Worm (Caenorhabditis elegans) whole organism, L4 larva: Measurements from ENCODE around the gene Y75B12A.2.

Experiments used
- D1046.2 ChIP-seq: fragments of 200-800 bp; sonication (Bioruptor generic); IDR thresholded peaks from 2 replicates; pipeline ENCODE4 v1.3.6; 2022; ENCODE audit warnings: missing genetic modification characterization, missing compliant biosample characterization
- F10B5.3 ChIP-seq: sonication (generic microtip); optimal IDR thresholded peaks from 2 replicates; lab custom pipeline; 2016; ENCODE audit warnings: mild to moderate bottlenecking, missing genetic modification characterization, missing compliant biosample characterization
- F26F4.8 ChIP-seq: fragments of 200-800 bp; sonication (Bioruptor generic); conservative IDR thresholded peaks from 2 replicates; pipeline ENCODE4 v1.3.6; 2022; ENCODE audit warnings: missing genetic modification characterization, missing compliant biosample characterization
- F44E2.7 ChIP-seq: fragments of 200-800 bp; sonication (Bioruptor generic); IDR thresholded peaks from 2 replicates; pipeline ENCODE4 v2.1.2; 2022; ENCODE audit warnings: missing genetic modification characterization, missing compliant biosample characterization
- R02D3.7 ChIP-seq: fragments of 150-350 bp; sonication (generic microtip); optimal IDR thresholded peaks from 3 replicates; lab custom pipeline; 2014; ENCODE audit warnings: missing biosample characterization, missing genetic modification characterization
- Y5F2A.4 ChIP-seq: fragments of 200-800 bp; sonication (Bioruptor generic); optimal IDR thresholded peaks from 2 replicates; lab custom pipeline; 2018; ENCODE audit warnings: mild to moderate bottlenecking, missing genetic modification characterization, missing compliant biosample characterization
- ZK337.2 ChIP-seq: fragments of 200-800 bp; sonication (Bioruptor generic); IDR thresholded peaks from 2 replicates; pipeline ENCODE4 v1.3.6; 2022; ENCODE audit warnings: missing genetic modification reagents, missing genetic modification characterization, missing compliant biosample characterization
- ZK546.5 ChIP-seq, 2 experiments: sonication (generic microtip); optimal IDR thresholded peaks; 2 replicates each; lab custom pipeline; 2017; ENCODE audit warnings: missing biosample characterization in 2 of 2, missing genetic modification characterization in 2 of 2
- aly-2 ChIP-seq: sonication (generic microtip); optimal IDR thresholded peaks from 2 replicates; lab custom pipeline; 2018; ENCODE audit warnings: missing biosample characterization, missing genetic modification characterization
- ama-1 ChIP-seq: fragments of 150-350 bp; optimal IDR thresholded peaks from 2 replicates; lab custom pipeline; 2014; ENCODE audit warnings: inconsistent platforms, mixed read lengths
- ceh-32 ChIP-seq: sonication (generic microtip); optimal IDR thresholded peaks from 2 replicates; lab custom pipeline; 2016; ENCODE audit warnings: mild to moderate bottlenecking, missing genetic modification characterization, missing compliant biosample characterization; ENCODE audit not compliant: poor library complexity
- ceh-44 ChIP-seq: fragments of 200-800 bp; sonication (Bioruptor generic); IDR thresholded peaks from 2 replicates; pipeline ENCODE4 v1.3.6; 2022; ENCODE audit warnings: missing genetic modification reagents, missing genetic modification characterization, missing compliant biosample characterization
- ces-1 ChIP-seq: fragments of 150-350 bp; sonication (generic microtip); optimal IDR thresholded peaks from 4 replicates; lab custom pipeline; 2014; ENCODE audit warnings: missing biosample characterization, missing genetic modification reagents, missing genetic modification characterization
- cey-2 ChIP-seq: sonication (generic microtip); optimal IDR thresholded peaks from 3 replicates; lab custom pipeline; 2017; ENCODE audit warnings: missing genetic modification characterization, mild to moderate bottlenecking, missing compliant biosample characterization, antibody characterized with exemption, borderline replicate concordance; ENCODE audit not compliant: insufficient read depth
- ctbp-1 ChIP-seq: fragments of 200-800 bp; sonication (Bioruptor generic); IDR thresholded peaks from 2 replicates; pipeline ENCODE4 v1.3.6; 2022; ENCODE audit warnings: missing genetic modification reagents, missing genetic modification characterization, missing compliant biosample characterization
- dmd-6 ChIP-seq: fragments of 200-800 bp; sonication (Bioruptor generic); IDR thresholded peaks from 2 replicates; pipeline ENCODE4 v1.3.6; 2022; ENCODE audit warnings: missing genetic modification reagents, missing genetic modification characterization, missing compliant biosample characterization
- dpl-1 ChIP-seq: fragments of 150-350 bp; optimal IDR thresholded peaks from 2 replicates; lab custom pipeline; 2014; ENCODE audit warnings: missing biosample characterization, missing genetic modification reagents, missing genetic modification characterization
- dve-1 ChIP-seq: sonication (generic microtip); optimal IDR thresholded peaks from 2 replicates; lab custom pipeline; 2017; ENCODE audit warnings: antibody characterized with exemption, mild to moderate bottlenecking, missing genetic modification characterization, missing compliant biosample characterization; ENCODE audit not compliant: insufficient read depth
- egl-27 ChIP-seq: sonication (generic microtip); optimal IDR thresholded peaks from 3 replicates; lab custom pipeline; 2017; ENCODE audit warnings: missing biosample characterization, missing genetic modification reagents, missing genetic modification characterization
- egl-43 ChIP-seq: fragments of 200-800 bp; sonication (Bioruptor generic); IDR thresholded peaks from 2 replicates; pipeline ENCODE4 v1.3.6; 2022; ENCODE audit warnings: missing genetic modification reagents, missing genetic modification characterization, missing compliant biosample characterization
- fos-1 ChIP-seq: fragments of 150-350 bp; optimal IDR thresholded peaks from 2 replicates; lab custom pipeline; 2014; ENCODE audit warnings: missing biosample characterization, missing genetic modification characterization
- gei-8 ChIP-seq: fragments of 200-800 bp; sonication (Bioruptor generic); optimal IDR thresholded peaks from 2 replicates; lab custom pipeline; 2018; ENCODE audit warnings: mild to moderate bottlenecking, missing genetic modification characterization, missing compliant biosample characterization
- hif-1 ChIP-seq, 2 experiments: sonication (generic microtip); optimal IDR thresholded peaks; 2 replicates each; lab custom pipeline; 2016 to 2017; ENCODE audit warnings: missing compliant biosample characterization in 2 of 2, missing genetic modification characterization in 2 of 2, missing genetic modification reagents in 2 of 2, missing genotype in 2 of 2, mild to moderate bottlenecking in 1 of 2
- jun-1 ChIP-seq: fragments of 150-350 bp; optimal IDR thresholded peaks from 2 replicates; lab custom pipeline; 2014; ENCODE audit warnings: missing biosample characterization, missing genetic modification reagents, missing genetic modification characterization
- lim-7 ChIP-seq: fragments of 200-800 bp; sonication (Bioruptor generic); IDR thresholded peaks from 2 replicates; pipeline ENCODE4 v1.3.6; 2022; ENCODE audit warnings: missing genetic modification characterization, missing compliant biosample characterization
- lin-1 ChIP-seq: fragments of 200-800 bp; sonication (Bioruptor generic); IDR thresholded peaks from 2 replicates; pipeline ENCODE4 v1.3.6; 2022; ENCODE audit warnings: missing genetic modification reagents, missing genetic modification characterization, missing compliant biosample characterization
- lin-38 ChIP-seq: fragments of 200-800 bp; sonication (Bioruptor generic); IDR thresholded peaks from 2 replicates; pipeline ENCODE4 v1.3.6; 2022; ENCODE audit warnings: missing genetic modification reagents, missing genetic modification characterization, missing compliant biosample characterization
- lir-3 ChIP-seq: sonication (generic microtip); optimal IDR thresholded peaks from 2 replicates; lab custom pipeline; 2016; ENCODE audit warnings: mild to moderate bottlenecking, missing genetic modification characterization, missing compliant biosample characterization
- madf-9 ChIP-seq: fragments of 200-800 bp; sonication (Bioruptor generic); conservative IDR thresholded peaks from 2 replicates; pipeline ENCODE4 v1.3.6; 2022; ENCODE audit warnings: missing genetic modification reagents, missing genetic modification characterization, missing compliant biosample characterization
- mdt-29 ChIP-seq: fragments of 200-800 bp; sonication (Bioruptor generic); IDR thresholded peaks from 2 replicates; pipeline ENCODE4 v1.3.6; 2022; ENCODE audit warnings: missing genetic modification reagents, missing genetic modification characterization, missing compliant biosample characterization
- mep-1 ChIP-seq: fragments of 150-350 bp; sonication (generic microtip); optimal IDR thresholded peaks from 3 replicates; lab custom pipeline; 2014; ENCODE audit warnings: missing biosample characterization, missing genetic modification characterization
- mes-2 ChIP-seq: sonication (generic microtip); optimal IDR thresholded peaks from 2 replicates; lab custom pipeline; 2016; ENCODE audit warnings: missing genotype, mild to moderate bottlenecking, missing genetic modification characterization, missing compliant biosample characterization; ENCODE audit not compliant: poor library complexity, severe bottlenecking
- nhr-10 ChIP-seq: fragments of 150-350 bp; optimal IDR thresholded peaks from 2 replicates; lab custom pipeline; 2014; ENCODE audit warnings: missing biosample characterization, missing genetic modification characterization
- nhr-11 ChIP-seq: fragments of 150-350 bp; optimal IDR thresholded peaks from 2 replicates; lab custom pipeline; 2014; ENCODE audit warnings: missing biosample characterization, missing genetic modification characterization
- nhr-28 ChIP-seq: fragments of 150-350 bp; optimal IDR thresholded peaks from 2 replicates; lab custom pipeline; 2014; ENCODE audit warnings: missing biosample characterization, missing genetic modification characterization
- nhr-42 ChIP-seq: fragments of 200-800 bp; sonication (Bioruptor generic); IDR thresholded peaks from 2 replicates; pipeline ENCODE4 v1.3.6; 2022; ENCODE audit warnings: missing genetic modification characterization, missing compliant biosample characterization
- nhr-6 ChIP-seq: fragments of 150-350 bp; optimal IDR thresholded peaks from 2 replicates; lab custom pipeline; 2014; ENCODE audit warnings: missing biosample characterization, missing genetic modification characterization
- nhr-76 ChIP-seq: fragments of 150-350 bp; optimal IDR thresholded peaks from 2 replicates; lab custom pipeline; 2014; ENCODE audit warnings: missing biosample characterization, missing genetic modification characterization
- nhr-77 ChIP-seq: fragments of 150-350 bp; optimal IDR thresholded peaks from 2 replicates; lab custom pipeline; 2014; ENCODE audit warnings: missing biosample characterization, missing genetic modification characterization
- pha-4 ChIP-seq, 2 experiments: fragments of 150-350 bp in 1 of 2; fragments of 200-800 bp in 1 of 2; sonication (Bioruptor generic) in 1 of 2; IDR thresholded peaks in 1 of 2; optimal IDR thresholded peaks in 1 of 2; 2 replicates each; pipeline versions ENCODE4 v1.3.6 to Lab custom; 2014 to 2022; ENCODE audit warnings: missing genetic modification characterization in 2 of 2, missing genetic modification reagents in 2 of 2, missing biosample characterization in 1 of 2, missing compliant biosample characterization in 1 of 2
- php-3 ChIP-seq: fragments of 200-800 bp; sonication (Bioruptor generic); IDR thresholded peaks from 2 replicates; pipeline ENCODE4 v1.3.6; 2022; ENCODE audit warnings: missing genetic modification reagents, missing genetic modification characterization, missing compliant biosample characterization
- pqm-1 ChIP-seq: sonication (generic microtip); optimal IDR thresholded peaks from 2 replicates; lab custom pipeline; 2017; ENCODE audit warnings: missing biosample characterization, missing genetic modification characterization
- rbr-2 ChIP-seq: sonication (generic microtip); optimal IDR thresholded peaks from 2 replicates; lab custom pipeline; 2016; ENCODE audit warnings: missing genotype, missing genetic modification characterization, missing compliant biosample characterization
- set-16 ChIP-seq: fragments of 200-800 bp; sonication (Bioruptor generic); IDR thresholded peaks from 2 replicates; pipeline ENCODE4 v1.3.6; 2022; ENCODE audit warnings: missing genetic modification reagents, missing genetic modification characterization, missing compliant biosample characterization
- snpc-4 ChIP-seq: fragments of 150-350 bp; optimal IDR thresholded peaks from 2 replicates; lab custom pipeline; 2014; ENCODE audit warnings: missing biosample characterization, missing genetic modification characterization
- tag-97 ChIP-seq: fragments of 200-800 bp; sonication (Bioruptor generic); IDR thresholded peaks from 2 replicates; pipeline ENCODE4 v1.3.6; 2022; ENCODE audit warnings: missing genetic modification characterization, missing compliant biosample characterization
- vab-7 ChIP-seq: fragments of 200-800 bp; sonication (Bioruptor generic); IDR thresholded peaks from 2 replicates; pipeline ENCODE4 v1.3.6; 2022; ENCODE audit warnings: missing genetic modification reagents, missing genetic modification characterization, missing compliant biosample characterization
- zag-1 ChIP-seq: fragments of 150-350 bp; optimal IDR thresholded peaks from 2 replicates; lab custom pipeline; 2014; ENCODE audit warnings: missing biosample characterization, missing genetic modification characterization
- zfp-3 ChIP-seq: fragments of 200-800 bp; sonication (Bioruptor generic); conservative IDR thresholded peaks from 2 replicates; pipeline ENCODE4 v1.3.6; 2022; ENCODE audit warnings: missing genetic modification reagents, missing genetic modification characterization, missing compliant biosample characterization
- zip-11 ChIP-seq: fragments of 200-800 bp; sonication (Bioruptor generic); IDR thresholded peaks from 2 replicates; pipeline ENCODE4 v1.3.6; 2022; ENCODE audit warnings: missing genetic modification characterization, missing compliant biosample characterization

Y75B12A.2 gene

ce11 chrV:15071015-15071810, 38.1 kb upstream of the Y75B12A.2 start, which contains the start of gene unc-76 (continued):
- TF ChIP-seq ZK337.2 (GFP tag; lab: Robert Waterston, UW) (no peak), zfp-3 (GFP tag; lab: Robert Waterston, UW) (no peak), D1046.2 (GFP tag; lab: Robert Waterston, UW) (no peak), fos-1 (tag; lab: Kevin White, UChicago) (no peak), ZK546.5 (tag; optimal IDR thresholded peaks at IDR 0.05; lab: Kevin White, UChicago) (no peak), vab-7 (GFP tag; lab: Robert Waterston, UW) (no peak), dve-1 (tag; lab: Kevin White, UChicago) (peak; percentile 72), ces-1 (GFP tag; lab: Kevin White, UChicago) (peak; percentile 56), nhr-42 (GFP tag; lab: Robert Waterston, UW) (no peak), php-3 (GFP tag; lab: Robert Waterston, UW) (no peak), lim-7 (GFP tag; lab: Robert Waterston, UW) (no peak), nhr-28 (tag; lab: Kevin White, UChicago) (peak; percentile 55), gei-8 (no peak), nhr-76 (tag; lab: Kevin White, UChicago) (no peak), pqm-1 (tag; lab: Kevin White, UChicago) (no peak), jun-1 (tag; lab: Kevin White, UChicago) (no peak), lin-38 (GFP tag; lab: Robert Waterston, UW) (peak; percentile 21; the same call in 1 of the 2 replicates), Y5F2A.4 (no peak), R02D3.7 (tag; lab: Kevin White, UChicago) (no peak), lir-3 (tag; lab: Kevin White, UChicago) (no peak), ama-1 (no peak), zag-1 (tag; lab: Kevin White, UChicago) (peak; percentile 56), egl-27 (tag; lab: Kevin White, UChicago) (no peak), mes-2 (tag; lab: Kevin White, UChicago) (peak; percentile 48), aly-2 (tag; lab: Kevin White, UChicago) (no peak), pha-4 (GFP tag; IDR thresholded peaks at IDR 0.05; lab: Robert Waterston, UW) (peak; percentile 23; the same call in 1 of the 2 replicates), pha-4 (tag; optimal IDR thresholded peaks at IDR 0.05; lab: Kevin White, UChicago) (peak; percentile 20), F10B5.3 (tag; lab: Kevin White, UChicago) (no peak), zip-11 (GFP tag; lab: Robert Waterston, UW) (no peak), tag-97 (GFP tag; lab: Robert Waterston, UW) (no peak), nhr-10 (tag; lab: Kevin White, UChicago) (no peak), madf-9 (GFP tag; lab: Robert Waterston, UW) (no peak), F44E2.7 (GFP tag; lab: Robert Waterston, UW) (no peak), hif-1 (tag; optimal IDR thresholded peaks at IDR 0.05; lab: Kevin White, UChicago) (peak in 1 of 2 experiments; percentile 47), dpl-1 (GFP tag; lab: Kevin White, UChicago) (peak; percentile 27), F26F4.8 (no peak), ceh-44 (no peak), cey-2 (tag; lab: Kevin White, UChicago) (no peak), rbr-2 (tag; lab: Kevin White, UChicago) (peak; percentile 92), snpc-4 (tag; lab: Kevin White, UChicago) (no peak), mdt-29 (GFP tag; lab: Robert Waterston, UW) (no peak), ceh-32 (no peak), dmd-6 (GFP tag; lab: Robert Waterston, UW) (peak; percentile 38; the same call in 1 of the 2 replicates), set-16 (GFP tag; lab: Robert Waterston, UW) (no peak; the same call in 1 of the 2 replicates), ctbp-1 (GFP tag; lab: Robert Waterston, UW) (peak; percentile 72), nhr-77 (tag; lab: Kevin White, UChicago) (no peak), egl-43 (GFP tag; lab: Robert Waterston, UW) (peak; percentile 38; the same call in 1 of the 2 replicates), mep-1 (tag; lab: Kevin White, UChicago) (peak; percentile 90), nhr-11 (tag; lab: Kevin White, UChicago) (peak; percentile 72), nhr-6 (peak; percentile 87), lin-1 (no peak)
